Worm (Caenorhabditis elegans): Measurements from ENCODE around the gene Y60A3A.21.

Gene Y60A3A.21

ce11 chrV:20064076-20064475 lies 52.3 kb downstream of the Y60A3A.21 start, which contains the start of gene ttx-1:
Gene ttx-1, minus strand, starts transcription at chrV:20064176.
- no peak for TF ChIP-seq dao-5 (tag; optimal IDR thresholded peaks at IDR 0.05)
- no peak for TF ChIP-seq him-1 (tag; optimal IDR thresholded peaks at IDR 0.05)
- TF ChIP-seq W03F9.2 (tag; optimal IDR thresholded peaks at IDR 0.05) = no peak

All from whole organism, L4/young adult.